Worm (Caenorhabditis elegans): ENCODE results near the gene pudl-2.

pudl-2 gene

DNA sequence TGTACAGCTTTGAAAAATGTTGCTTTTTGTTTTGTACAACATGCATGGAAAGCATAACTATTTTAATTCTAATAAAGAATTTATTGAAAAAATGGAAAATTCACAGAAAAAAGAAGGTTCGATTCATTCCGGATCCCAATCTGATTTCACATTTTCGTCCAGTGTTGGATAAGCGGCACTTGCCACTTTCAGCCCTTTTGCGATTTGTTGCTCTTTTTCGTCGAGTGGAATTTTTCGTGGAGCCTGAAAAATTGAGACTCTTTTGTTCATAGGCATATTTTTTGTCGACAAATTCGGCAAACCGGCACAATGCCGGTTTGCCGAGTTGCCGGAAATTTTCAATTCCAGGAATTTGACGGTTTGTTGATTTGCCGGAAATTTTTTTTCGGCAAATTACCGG is 17.0 kb downstream of the pudl-2 start:
- TF ChIP-seq him-1 (tag; optimal IDR thresholded peaks at IDR 0.05) (no peak), dao-5 (tag; optimal IDR thresholded peaks at IDR 0.05) (no peak), W03F9.2 (tag; optimal IDR thresholded peaks at IDR 0.05) (no peak)

DNA sequence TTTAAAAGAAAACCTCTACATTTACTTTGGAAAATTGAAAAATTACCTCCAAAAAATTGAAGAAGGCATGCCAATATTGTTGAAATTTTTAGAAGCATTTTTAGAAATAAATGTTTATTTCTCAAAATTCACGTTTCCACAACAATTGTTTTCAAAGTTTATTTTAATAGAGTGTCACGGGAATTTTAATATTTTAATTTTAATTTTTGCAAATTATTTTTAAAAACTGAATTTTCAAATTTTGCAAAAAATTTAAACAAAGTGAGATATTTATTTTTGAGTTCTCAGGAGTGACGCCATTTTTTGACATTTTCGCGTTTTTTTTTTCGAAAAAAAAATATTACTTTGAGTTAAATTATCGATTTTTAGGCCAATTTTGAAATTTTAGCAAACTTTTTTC is 18.5 kb downstream of the pudl-2 start, which contains the start of gene Y54G2A.49:
Y54G2A.49 (minus strand) TSS at position 101 of the 400 bp plus-strand sequence.
- TF ChIP-seq him-1 (tag; optimal IDR thresholded peaks at IDR 0.05) (no peak), W03F9.2 (tag; optimal IDR thresholded peaks at IDR 0.05) (no peak), dao-5 (tag; optimal IDR thresholded peaks at IDR 0.05) (no peak)

DNA sequence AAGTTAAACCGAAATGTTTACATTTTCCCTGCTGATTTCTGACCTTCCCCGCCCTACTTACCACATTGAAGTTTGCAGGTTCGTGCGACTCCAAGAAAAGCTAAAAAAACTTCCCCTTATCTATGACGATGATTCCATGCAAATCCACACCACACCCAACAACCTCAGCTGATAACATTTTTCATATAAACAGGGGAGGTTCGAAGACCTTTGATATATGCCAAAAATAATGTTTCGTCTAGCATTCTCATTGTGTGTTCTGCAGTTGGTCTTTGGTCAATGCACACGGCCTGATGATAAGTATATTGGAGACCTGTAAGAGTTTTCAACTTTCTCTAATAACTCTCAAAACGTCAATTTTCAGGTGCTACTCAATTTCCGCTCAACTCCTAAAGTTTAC is 19.5 kb downstream of the pudl-2 start:
- no peak for TF ChIP-seq dao-5 (tag; optimal IDR thresholded peaks at IDR 0.05)
- TF ChIP-seq him-1 (tag; optimal IDR thresholded peaks at IDR 0.05): no peak
- TF ChIP-seq W03F9.2 (tag; optimal IDR thresholded peaks at IDR 0.05): no peak

DNA sequence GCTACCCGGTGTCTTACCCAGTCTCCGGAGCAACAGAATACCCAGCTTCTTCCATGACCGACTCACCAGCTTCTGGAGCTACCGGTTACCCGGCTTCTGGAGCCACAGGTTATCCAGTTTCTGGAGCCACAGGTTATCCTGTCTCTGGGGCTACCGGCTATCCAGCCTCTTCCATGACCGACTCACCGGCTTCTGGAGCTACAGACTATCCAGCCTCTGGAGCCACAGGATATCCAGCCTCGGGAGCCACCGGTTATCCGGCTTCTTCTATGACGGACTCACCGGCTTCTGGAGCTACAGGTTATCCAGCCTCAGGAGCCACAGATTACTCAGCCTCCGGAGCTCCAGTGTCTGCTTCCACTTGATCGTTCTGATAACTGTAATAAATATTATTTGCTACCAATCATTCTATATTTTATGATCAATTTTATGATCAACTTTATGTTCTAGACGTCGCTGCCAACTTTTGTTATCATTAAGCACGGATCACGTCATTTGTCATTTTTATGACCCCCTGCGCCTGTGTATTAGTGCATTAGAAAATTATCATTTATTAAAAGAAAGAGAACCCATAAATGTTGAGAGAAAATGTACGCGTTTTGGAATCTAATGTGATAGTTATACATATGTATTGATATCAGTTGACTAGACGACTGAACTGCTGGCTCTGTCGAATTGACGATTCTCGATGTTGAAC is 20.6 kb downstream of the pudl-2 start:
- TF ChIP-seq W03F9.2 (tag; optimal IDR thresholded peaks at IDR 0.05) (no peak), dao-5 (tag; optimal IDR thresholded peaks at IDR 0.05) (no peak), him-1 (tag; optimal IDR thresholded peaks at IDR 0.05) (no peak)

DNA sequence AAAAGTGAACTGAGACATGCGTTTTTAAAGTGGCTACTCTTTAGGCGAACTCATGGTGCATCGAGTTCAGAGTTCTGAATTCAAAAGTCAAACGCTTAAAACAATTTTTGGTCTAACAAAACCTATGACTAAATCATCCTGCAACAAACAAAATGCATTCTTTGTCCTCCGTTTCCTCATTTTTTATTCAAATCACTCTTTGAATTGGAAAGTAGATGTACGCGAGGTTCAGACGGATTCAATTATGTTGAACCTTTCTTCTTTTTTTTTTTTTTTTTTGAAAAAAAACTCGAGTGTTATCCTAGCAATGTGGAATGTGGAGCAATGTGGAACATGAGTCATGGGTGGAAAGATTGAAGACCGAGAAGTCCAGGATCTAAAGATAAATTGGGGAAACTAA is 24.1 kb downstream of the pudl-2 start:
- TF ChIP-seq W03F9.2 (tag; optimal IDR thresholded peaks at IDR 0.05) (no peak), him-1 (tag; optimal IDR thresholded peaks at IDR 0.05) (no peak), dao-5 (tag; optimal IDR thresholded peaks at IDR 0.05) (no peak)

DNA sequence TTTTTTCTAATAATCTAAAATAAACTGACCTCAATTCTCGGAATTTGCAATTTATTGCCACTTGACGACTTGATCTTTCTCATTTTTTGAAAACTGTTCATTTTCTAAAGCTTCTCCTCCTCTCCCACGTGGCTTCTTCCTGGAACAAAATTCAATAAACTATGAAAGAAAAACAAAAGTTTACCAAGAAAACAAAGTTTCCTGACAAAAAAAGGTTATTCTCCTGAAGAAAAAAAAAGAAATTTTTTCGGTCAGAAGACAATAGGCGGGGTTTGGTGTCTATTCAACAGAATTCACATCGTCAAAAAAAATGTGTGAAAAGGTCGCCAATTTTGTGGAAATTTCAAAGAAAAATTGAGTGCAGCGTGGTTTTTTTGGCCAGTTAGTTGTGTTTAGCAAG is 30.1 kb downstream of the pudl-2 start, which contains the start of gene Y54G2A.16:
Y54G2A.16 (minus strand) TSS at position 101 of the 400 bp plus-strand sequence.
- no peak for TF ChIP-seq dao-5 (tag; optimal IDR thresholded peaks at IDR 0.05)
- no peak for TF ChIP-seq W03F9.2 (tag; optimal IDR thresholded peaks at IDR 0.05)
- TF ChIP-seq him-1 (tag; optimal IDR thresholded peaks at IDR 0.05): no peak

All from whole organism, L4/young adult.